Worm (Caenorhabditis elegans) whole organism, young adult: ENCODE results near the gene txt-17.

Experiments
- B0035.1 ChIP-seq: sonication (generic microtip); optimal IDR thresholded peaks from 2 replicates; lab custom pipeline; 2016; ENCODE audit warnings: missing genetic modification characterization, mild to moderate bottlenecking, missing compliant biosample characterization, missing genotype, missing genetic modification reagents
- K12H6.12 ChIP-seq: fragments of 200-800 bp; sonication (Bioruptor generic); optimal IDR thresholded peaks from 2 replicates; lab custom pipeline; 2018; ENCODE audit warnings: mild to moderate bottlenecking, missing genetic modification characterization, missing compliant biosample characterization
- Y53F4B.3 ChIP-seq: fragments of 200-800 bp; sonication (Bioruptor generic); IDR thresholded peaks from 2 replicates; pipeline ENCODE4 v1.3.6; 2022; ENCODE audit warnings: missing genetic modification reagents, missing genetic modification characterization, missing compliant biosample characterization
- ZK185.1 ChIP-seq: sonication (generic microtip); optimal IDR thresholded peaks from 2 replicates; lab custom pipeline; 2016; ENCODE audit warnings: mild to moderate bottlenecking, missing genetic modification characterization, missing compliant biosample characterization; ENCODE audit not compliant: poor library complexity, severe bottlenecking
- bed-1 ChIP-seq: fragments of 200-800 bp; sonication (Bioruptor generic); IDR thresholded peaks from 2 replicates; pipeline ENCODE4 v1.3.6; 2022; ENCODE audit warnings: missing genetic modification reagents, missing genetic modification characterization, missing compliant biosample characterization
- die-1 ChIP-seq: sonication (generic microtip); optimal IDR thresholded peaks from 2 replicates; lab custom pipeline; 2016; ENCODE audit warnings: missing genotype, mild to moderate bottlenecking, missing genetic modification characterization, missing compliant biosample characterization
- ets-4 ChIP-seq: fragments of 200-800 bp; sonication (Bioruptor generic); optimal IDR thresholded peaks from 2 replicates; lab custom pipeline; 2018; ENCODE audit warnings: mild to moderate bottlenecking, missing genetic modification characterization, missing compliant biosample characterization
- hlh-12 ChIP-seq: sonication (generic microtip); optimal IDR thresholded peaks from 2 replicates; lab custom pipeline; 2016; ENCODE audit warnings: missing genetic modification characterization, missing compliant biosample characterization
- hmg-1.2 ChIP-seq: fragments of 200-800 bp; sonication (Bioruptor generic); IDR thresholded peaks from 2 replicates; pipeline ENCODE4 v1.3.6; 2022; ENCODE audit warnings: missing genetic modification reagents, missing genetic modification characterization, missing compliant biosample characterization
- let-607 ChIP-seq, 2 experiments: fragments of 200-800 bp in 1 of 2; sonication (Bioruptor generic) in 1 of 2; sonication (generic microtip) in 1 of 2; optimal IDR thresholded peaks; 2 replicates each; lab custom pipeline; 2016 to 2018; ENCODE audit warnings: mild to moderate bottlenecking in 2 of 2, missing compliant biosample characterization in 2 of 2, missing genetic modification characterization in 2 of 2, moderate library complexity in 2 of 2, missing genotype in 1 of 2
- lin-35 ChIP-seq, 3 experiments: fragments of 150-350 bp in 2 of 3; sonication (generic microtip) in 1 of 3; optimal IDR thresholded peaks; 2 replicates each; lab custom pipeline; 2014 to 2018; ENCODE audit warnings: missing biosample characterization in 3 of 3, missing genetic modification characterization in 3 of 3, missing genetic modification reagents in 3 of 3
- madf-10 ChIP-seq: sonication (generic microtip); optimal IDR thresholded peaks from 2 replicates; lab custom pipeline; 2016; ENCODE audit warnings: mild to moderate bottlenecking, missing genetic modification characterization, missing compliant biosample characterization
- madf-3 ChIP-seq: fragments of 200-800 bp; sonication (Bioruptor generic); IDR thresholded peaks from 2 replicates; pipeline ENCODE4 v1.3.6; 2022; ENCODE audit warnings: missing genetic modification reagents, missing genetic modification characterization, missing compliant biosample characterization
- madf-8 ChIP-seq: fragments of 200-800 bp; sonication (Bioruptor generic); conservative IDR thresholded peaks from 2 replicates; pipeline ENCODE4 v1.3.6; 2022; ENCODE audit warnings: missing genetic modification reagents, missing genetic modification characterization, missing compliant biosample characterization
- mxl-1 ChIP-seq: sonication (generic microtip); optimal IDR thresholded peaks from 2 replicates; lab custom pipeline; 2016; ENCODE audit warnings: missing genetic modification characterization, missing compliant biosample characterization
- nfya-1 ChIP-seq: sonication (generic microtip); optimal IDR thresholded peaks from 2 replicates; lab custom pipeline; 2017; ENCODE audit warnings: antibody characterized with exemption, missing compliant biosample characterization, missing genetic modification characterization, borderline replicate concordance; ENCODE audit not compliant: insufficient read depth
- nhr-179 ChIP-seq: sonication (generic microtip); optimal IDR thresholded peaks from 2 replicates; lab custom pipeline; 2016; ENCODE audit warnings: mild to moderate bottlenecking, missing genetic modification characterization, missing compliant biosample characterization
- nhr-80 ChIP-seq: sonication (generic microtip); optimal IDR thresholded peaks from 2 replicates; lab custom pipeline; 2016; ENCODE audit warnings: missing genetic modification characterization, missing compliant biosample characterization
- pbrm-1 ChIP-seq: fragments of 200-800 bp; sonication (Bioruptor generic); IDR thresholded peaks from 2 replicates; pipeline ENCODE4 v1.3.6; 2022; ENCODE audit warnings: missing genetic modification reagents, missing genetic modification characterization, missing compliant biosample characterization
- pha-4 ChIP-seq: fragments of 150-350 bp; sonication (generic microtip); optimal IDR thresholded peaks from 2 replicates; lab custom pipeline; 2014; ENCODE audit warnings: missing biosample characterization, missing genetic modification reagents, missing genetic modification characterization
- rcor-1 ChIP-seq: fragments of 200-800 bp; sonication (Bioruptor generic); IDR thresholded peaks from 2 replicates; pipeline ENCODE4 v1.3.6; 2022; ENCODE audit warnings: missing genetic modification reagents, missing genetic modification characterization, missing compliant biosample characterization
- sdz-38 ChIP-seq: sonication (generic microtip); optimal IDR thresholded peaks from 2 replicates; lab custom pipeline; 2016; ENCODE audit warnings: missing genotype, missing genetic modification characterization, missing compliant biosample characterization
- sea-2 ChIP-seq: fragments of 200-800 bp; sonication (Bioruptor generic); IDR thresholded peaks from 2 replicates; pipeline ENCODE4 v1.3.6; 2022; ENCODE audit warnings: missing genetic modification characterization, missing compliant biosample characterization
- sptf-2 ChIP-seq: fragments of 200-800 bp; sonication (Bioruptor generic); optimal IDR thresholded peaks from 2 replicates; lab custom pipeline; 2018; ENCODE audit warnings: mild to moderate bottlenecking, missing genetic modification characterization, missing compliant biosample characterization
- tbx-9 ChIP-seq: sonication (generic microtip); optimal IDR thresholded peaks from 2 replicates; lab custom pipeline; 2016; ENCODE audit warnings: borderline replicate concordance, missing genetic modification characterization, inconsistent platforms, missing compliant biosample characterization
- zfh-2 ChIP-seq: fragments of 200-800 bp; sonication (Bioruptor generic); conservative IDR thresholded peaks from 2 replicates; pipeline ENCODE4 v1.3.6; 2022; ENCODE audit warnings: missing genetic modification reagents, missing genetic modification characterization, missing compliant biosample characterization
- ztf-18 ChIP-seq: sonication (generic microtip); optimal IDR thresholded peaks from 2 replicates; lab custom pipeline; 2016; ENCODE audit warnings: missing genotype, mild to moderate bottlenecking, missing genetic modification characterization, missing compliant biosample characterization
- ztf-25 ChIP-seq: fragments of 200-800 bp; sonication (Bioruptor generic); IDR thresholded peaks from 2 replicates; pipeline ENCODE4 v1.3.6; 2022; ENCODE audit warnings: missing genetic modification reagents, missing genetic modification characterization, missing compliant biosample characterization
- ztf-26 ChIP-seq: sonication (generic microtip); optimal IDR thresholded peaks from 2 replicates; lab custom pipeline; 2017; ENCODE audit warnings: missing genetic modification characterization, missing compliant biosample characterization
- ztf-6 ChIP-seq: fragments of 200-800 bp; sonication (Bioruptor generic); IDR thresholded peaks from 2 replicates; pipeline ENCODE4 v1.3.6; 2022; ENCODE audit warnings: missing genetic modification reagents, missing genetic modification characterization, missing compliant biosample characterization

The txt-17 gene

DNA sequence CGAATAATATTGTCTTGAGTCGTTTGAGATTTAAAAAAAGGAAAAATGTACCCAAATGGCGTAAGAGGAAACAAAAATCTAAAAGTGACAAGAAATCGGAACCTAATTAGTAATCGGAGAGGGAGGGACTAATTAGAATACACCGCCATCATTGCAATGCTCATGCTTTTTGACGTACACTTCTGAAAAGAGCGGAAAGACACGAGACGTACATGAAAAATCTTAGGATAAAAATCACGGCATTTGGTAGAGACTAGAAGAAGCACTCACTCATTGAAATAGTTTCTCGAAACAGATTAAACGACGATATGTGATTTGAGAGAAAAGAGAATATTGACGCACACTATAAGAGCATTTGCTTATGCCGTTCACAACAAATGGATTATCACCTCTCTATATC is 30.0 kb downstream of the txt-17 start:
- TF ChIP-seq hmg-1.2 (GFP tag; lab: Robert Waterston, UW) (no peak), zfh-2 (GFP tag; lab: Robert Waterston, UW) (no peak), madf-3 (GFP tag; lab: Robert Waterston, UW) (no peak), ets-4 (GFP tag; lab: Kevin White, UChicago) (no peak)

DNA sequence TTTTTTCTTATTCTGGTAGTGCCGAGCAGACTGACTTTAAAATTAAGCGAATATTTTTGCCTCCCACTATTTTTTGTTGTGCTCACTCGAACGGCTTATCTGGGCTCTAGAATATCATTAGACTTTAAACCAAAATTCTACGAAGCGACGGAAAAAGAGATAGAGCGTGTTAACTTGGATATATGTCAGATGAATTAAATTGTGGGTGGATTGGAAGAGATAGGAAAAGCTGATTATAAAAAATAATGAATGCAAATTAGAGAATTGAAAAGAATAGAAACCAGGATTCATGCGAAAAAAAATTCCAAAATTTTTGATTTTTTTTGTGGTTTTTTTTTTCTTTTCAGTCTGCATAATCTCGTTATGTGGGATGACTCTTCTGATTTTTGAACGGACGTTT is 31.2 kb downstream of the txt-17 start, which contains the start of gene F20A1.4:
F20A1.4 (minus strand) TSS at position 101 of the 400 bp plus-strand sequence.
- TF ChIP-seq K12H6.12 (tag; lab: Kevin White, UChicago) = no peak
- no peak for TF ChIP-seq ztf-6 (GFP tag; lab: Robert Waterston, UW)

DNA sequence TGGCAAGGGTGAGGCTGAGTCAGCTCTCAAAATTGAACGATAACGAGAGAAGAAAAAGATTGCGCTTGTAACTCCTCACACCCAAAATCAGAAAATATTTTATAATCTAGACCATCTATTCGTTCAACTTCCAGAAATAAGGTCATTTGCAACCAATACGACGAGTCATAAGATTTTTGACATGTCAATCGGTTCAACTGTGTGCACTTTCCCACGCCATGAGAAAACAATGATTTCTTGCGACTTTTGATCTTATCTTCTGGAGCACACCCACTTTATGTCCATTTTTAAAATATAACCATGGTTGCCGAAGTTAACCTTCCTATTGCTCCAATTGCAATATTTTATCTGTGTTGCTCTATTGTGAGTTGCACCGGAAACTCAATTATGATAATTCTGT is 35.9 kb downstream of the txt-17 start, which contains the start of gene srsx-32:
srsx-32 (plus strand) TSS at position 301 of the 400 bp plus-strand sequence.
- no peak for TF ChIP-seq sdz-38 (tag; lab: Kevin White, UChicago)
- TF ChIP-seq B0035.1 (tag; lab: Kevin White, UChicago) = no peak
- TF ChIP-seq tbx-9 (tag; lab: Kevin White, UChicago) = no peak
- TF ChIP-seq hlh-12 = no peak
- no peak for TF ChIP-seq pbrm-1 (GFP tag; lab: Robert Waterston, UW)
- no peak for TF ChIP-seq ets-4 (GFP tag; lab: Kevin White, UChicago)
- TF ChIP-seq pha-4 (tag; lab: Kevin White, UChicago) = no peak
- no peak for TF ChIP-seq rcor-1
- no peak for TF ChIP-seq ztf-25 (GFP tag; lab: Robert Waterston, UW)
- no peak for TF ChIP-seq sptf-2 (GFP tag; lab: Kevin White, UChicago)
- no peak for TF ChIP-seq lin-35 (GFP tag; optimal IDR thresholded peaks at IDR 0.05; lab: Kevin White, UChicago)
- TF ChIP-seq nfya-1 (tag; lab: Kevin White, UChicago) = no peak
- no peak for TF ChIP-seq zfh-2 (GFP tag; lab: Robert Waterston, UW)
- TF ChIP-seq ztf-18 = no peak
- no peak for TF ChIP-seq madf-10
- no peak for TF ChIP-seq nhr-179 (tag; lab: Kevin White, UChicago)
- TF ChIP-seq mxl-1 (tag; lab: Kevin White, UChicago) = no peak

DNA sequence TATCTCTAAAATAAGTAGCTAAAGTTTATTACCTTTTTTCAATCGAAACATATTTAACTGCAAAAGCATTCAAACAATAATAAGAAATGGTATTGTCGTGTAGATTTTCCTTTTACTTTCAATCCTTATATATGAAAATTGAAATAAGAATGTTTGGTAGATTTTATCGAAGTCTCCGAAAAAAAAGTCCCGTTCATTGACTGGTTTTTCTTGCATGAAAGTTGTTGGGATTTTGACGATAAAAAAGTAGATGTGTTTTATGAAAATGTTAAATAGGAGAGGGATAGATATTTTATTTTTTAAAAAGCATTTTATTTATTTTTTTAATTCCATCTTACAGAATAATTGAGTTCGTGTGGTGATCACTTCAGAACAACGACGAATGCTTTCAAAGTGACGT is 37.1 kb downstream of the txt-17 start, which contains the start of gene C33G8.13:
C33G8.13 (minus strand) TSS at position 101 of the 400 bp plus-strand sequence.
- no peak for TF ChIP-seq nhr-80 (tag; lab: Kevin White, UChicago)
- no peak for TF ChIP-seq madf-8 (GFP tag; lab: Robert Waterston, UW)

DNA sequence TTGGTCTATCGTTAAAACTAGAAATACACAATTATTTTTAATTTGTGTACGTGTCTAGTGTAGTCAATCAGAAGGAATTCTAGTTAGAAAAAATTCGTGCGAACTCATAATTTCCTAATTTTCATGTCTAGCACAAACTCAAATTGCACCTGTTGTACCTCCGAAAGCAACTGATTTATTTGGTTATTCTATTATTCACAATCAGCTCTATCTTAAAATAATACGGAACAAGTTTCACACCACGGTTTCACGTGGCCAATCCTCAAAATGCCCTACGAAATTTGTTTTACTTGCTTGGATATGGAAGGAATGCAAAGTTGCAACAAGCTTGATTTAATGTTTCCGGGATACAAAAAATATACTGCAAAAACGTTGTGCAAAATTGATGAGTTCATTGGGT is 40.4 kb downstream of the txt-17 start, which contains the start of gene srw-127:
srw-127 (plus strand) TSS at position 301 of the 400 bp plus-strand sequence.
- TF ChIP-seq ztf-26 (tag; lab: Kevin White, UChicago) (no peak), bed-1 (GFP tag; lab: Robert Waterston, UW) (no peak), nhr-179 (tag; lab: Kevin White, UChicago) (no peak), sea-2 (no peak), ZK185.1 (no peak), die-1 (tag; lab: Kevin White, UChicago) (no peak), Y53F4B.3 (GFP tag; lab: Robert Waterston, UW) (no peak), pha-4 (tag; lab: Kevin White, UChicago) (no peak), let-607 (tag; optimal IDR thresholded peaks at IDR 0.05; lab: Kevin White, UChicago) (no peak)
- TF ChIP-seq, all 124 proteins: peak for 0
